Worm (Caenorhabditis elegans) whole organism, late embryonic: ENCODE results near the gene ZK218.3.

Source experiments
- ceh-14 ChIP-seq: sonication (generic microtip); optimal IDR thresholded peaks from 2 replicates; lab custom pipeline; 2016; ENCODE audit warnings: missing genotype, missing genetic modification characterization, missing compliant biosample characterization
- ceh-9 ChIP-seq: sonication (generic microtip); optimal IDR thresholded peaks from 2 replicates; lab custom pipeline; 2016; ENCODE audit warnings: mild to moderate bottlenecking, missing genetic modification characterization, inconsistent platforms, missing compliant biosample characterization
- ets-4 ChIP-seq: sonication (generic microtip); optimal IDR thresholded peaks from 2 replicates; lab custom pipeline; 2016; ENCODE audit warnings: missing genetic modification characterization, missing compliant biosample characterization
- hlh-6 ChIP-seq: sonication (generic microtip); optimal IDR thresholded peaks from 2 replicates; lab custom pipeline; 2016; ENCODE audit warnings: missing genotype, missing genetic modification characterization, missing compliant biosample characterization
- nfya-1 ChIP-seq: sonication (generic microtip); optimal IDR thresholded peaks from 2 replicates; lab custom pipeline; 2017; ENCODE audit warnings: missing genetic modification characterization, mild to moderate bottlenecking, missing compliant biosample characterization, antibody characterized with exemption, moderate library complexity
- nhr-11 ChIP-seq: fragments of 150-350 bp; optimal IDR thresholded peaks from 2 replicates; lab custom pipeline; 2014; ENCODE audit warnings: missing biosample characterization, missing genetic modification characterization
- pha-2 ChIP-seq: sonication (generic microtip); optimal IDR thresholded peaks from 2 replicates; lab custom pipeline; 2017; ENCODE audit warnings: mild to moderate bottlenecking, missing genetic modification characterization, missing compliant biosample characterization
- rnt-1 ChIP-seq: sonication (generic microtip); optimal IDR thresholded peaks from 2 replicates; lab custom pipeline; 2016; ENCODE audit warnings: missing genetic modification characterization, missing compliant biosample characterization
- sox-4 ChIP-seq: sonication (generic microtip); optimal IDR thresholded peaks from 2 replicates; lab custom pipeline; 2017; ENCODE audit warnings: mild to moderate bottlenecking, missing genetic modification characterization, inconsistent platforms, missing compliant biosample characterization
- tbx-2 ChIP-seq: sonication (generic microtip); optimal IDR thresholded peaks from 2 replicates; lab custom pipeline; 2016; ENCODE audit warnings: missing genetic modification characterization, missing compliant biosample characterization
- tbx-7 ChIP-seq: sonication (generic microtip); optimal IDR thresholded peaks from 2 replicates; lab custom pipeline; 2016; ENCODE audit warnings: missing genotype, missing genetic modification characterization, missing compliant biosample characterization
- ttx-3 ChIP-seq: sonication (generic microtip); optimal IDR thresholded peaks from 2 replicates; lab custom pipeline; 2016; ENCODE audit warnings: missing genetic modification reagents, missing genetic modification characterization, missing compliant biosample characterization
- unc-86 ChIP-seq: sonication (generic microtip); optimal IDR thresholded peaks from 2 replicates; lab custom pipeline; 2016; ENCODE audit warnings: missing genetic modification characterization, missing compliant biosample characterization
- ztf-16 ChIP-seq: sonication (generic microtip); optimal IDR thresholded peaks from 2 replicates; lab custom pipeline; 2017; ENCODE audit warnings: missing genetic modification characterization, missing compliant biosample characterization

ce11 chrV:17089931-17090429 is 8.6 kb downstream of the ZK218.3 start, which contains the start of gene srh-237:
- no peak for TF ChIP-seq nfya-1 (tag; lab: Kevin White, UChicago)
- no peak for TF ChIP-seq rnt-1 (tag; lab: Kevin White, UChicago)
- TF ChIP-seq unc-86 (tag; lab: Kevin White, UChicago), result no peak
- no peak for TF ChIP-seq ceh-14 (tag; lab: Kevin White, UChicago)
- TF ChIP-seq nhr-11 (tag; lab: Kevin White, UChicago), result no peak
- TF ChIP-seq hlh-6 (tag; lab: Kevin White, UChicago), result no peak
- no peak for TF ChIP-seq ets-4
- no peak for TF ChIP-seq ztf-16
- no peak for TF ChIP-seq ceh-9 (tag; lab: Kevin White, UChicago)
- TF ChIP-seq tbx-7 (tag; lab: Kevin White, UChicago), result no peak
- no peak for TF ChIP-seq tbx-2 (tag; lab: Kevin White, UChicago)
- no peak for TF ChIP-seq ttx-3
- no peak for TF ChIP-seq sox-4 (tag; lab: Kevin White, UChicago)
- TF ChIP-seq pha-2 (tag; lab: Kevin White, UChicago), result no peak
